Worm (Caenorhabditis elegans) whole organism, L3 larva: ENCODE measurements around the gene set-4.

Experiments
- R02D3.7 ChIP-seq: fragments of 150-350 bp; optimal IDR thresholded peaks from 2 replicates; lab custom pipeline; 2014; ENCODE audit warnings: missing biosample characterization, missing genetic modification characterization
- ZK546.5 ChIP-seq: sonication (generic microtip); optimal IDR thresholded peaks from 2 replicates; lab custom pipeline; 2017; ENCODE audit warnings: missing biosample characterization, missing genetic modification characterization
- ama-1 ChIP-seq: fragments of 150-350 bp; optimal IDR thresholded peaks from 2 replicates; lab custom pipeline; 2018
- ceh-16 ChIP-seq: sonication (generic microtip); optimal IDR thresholded peaks from 2 replicates; lab custom pipeline; 2017; ENCODE audit warnings: missing biosample characterization, missing genetic modification characterization
- ceh-9 ChIP-seq: sonication (generic microtip); optimal IDR thresholded peaks from 2 replicates; lab custom pipeline; 2018; ENCODE audit warnings: missing biosample characterization, missing genetic modification characterization
- egl-27 ChIP-seq: sonication (generic microtip); optimal IDR thresholded peaks from 4 replicates; lab custom pipeline; 2017; ENCODE audit warnings: missing biosample characterization, missing genetic modification reagents, missing genetic modification characterization
- egl-5 ChIP-seq: fragments of 150-350 bp; optimal IDR thresholded peaks from 2 replicates; lab custom pipeline; 2017; ENCODE audit warnings: missing biosample characterization, missing genetic modification reagents, missing genetic modification characterization, inconsistent platforms
- elt-1 ChIP-seq: fragments of 150-350 bp; optimal IDR thresholded peaks from 2 replicates; lab custom pipeline; 2014; ENCODE audit warnings: missing biosample characterization, missing genetic modification characterization
- elt-2 ChIP-seq: sonication (generic microtip); optimal IDR thresholded peaks from 2 replicates; lab custom pipeline; 2016; ENCODE audit warnings: missing genetic modification reagents, mild to moderate bottlenecking, missing genetic modification characterization, missing compliant biosample characterization
- elt-3 ChIP-seq, 3 experiments: fragments of 150-350 bp in 1 of 3; sonication (generic microtip) in 2 of 3; optimal IDR thresholded peaks; 2 replicates in 2 of 3; 4 replicates in 1 of 3; lab custom pipeline; 2014 to 2017; ENCODE audit warnings: missing biosample characterization in 3 of 3, missing genetic modification characterization in 3 of 3
- eor-1 ChIP-seq, 2 experiments: fragments of 150-350 bp; optimal IDR thresholded peaks; 2 replicates each; lab custom pipeline; 2014 to 2018; ENCODE audit warnings: missing biosample characterization in 2 of 2, missing genetic modification characterization in 2 of 2
- fkh-10 ChIP-seq: sonication (generic microtip); optimal IDR thresholded peaks from 2 replicates; lab custom pipeline; 2017; ENCODE audit warnings: missing biosample characterization, missing genetic modification reagents, missing genetic modification characterization
- fkh-2 ChIP-seq: fragments of 150-350 bp; optimal IDR thresholded peaks from 2 replicates; lab custom pipeline; 2014; ENCODE audit warnings: missing biosample characterization, missing genetic modification reagents, missing genetic modification characterization
- fos-1 ChIP-seq: fragments of 150-350 bp; optimal IDR thresholded peaks from 2 replicates; lab custom pipeline; 2014; ENCODE audit warnings: missing biosample characterization, missing genetic modification characterization
- hmg-11 ChIP-seq: sonication (generic microtip); optimal IDR thresholded peaks from 2 replicates; lab custom pipeline; 2016; ENCODE audit warnings: missing genetic modification characterization, missing compliant biosample characterization
- lin-15B ChIP-seq: fragments of 150-350 bp; optimal IDR thresholded peaks from 2 replicates; lab custom pipeline; 2014; ENCODE audit warnings: missing biosample characterization, missing genetic modification characterization
- lsy-12 ChIP-seq: sonication (generic microtip); optimal IDR thresholded peaks from 2 replicates; lab custom pipeline; 2016; ENCODE audit warnings: mild to moderate bottlenecking, missing genetic modification characterization, missing compliant biosample characterization
- mdl-1 ChIP-seq: fragments of 150-350 bp; optimal IDR thresholded peaks from 2 replicates; lab custom pipeline; 2014; ENCODE audit warnings: missing biosample characterization, missing genetic modification characterization
- mml-1 ChIP-seq: fragments of 150-350 bp; sonication (generic microtip); optimal IDR thresholded peaks from 3 replicates; lab custom pipeline; 2014; ENCODE audit warnings: missing biosample characterization, missing genetic modification characterization
- nfya-1 ChIP-seq: sonication (generic microtip); optimal IDR thresholded peaks from 2 replicates; lab custom pipeline; 2017; ENCODE audit warnings: missing genetic modification characterization, mild to moderate bottlenecking, missing compliant biosample characterization, antibody characterized with exemption, moderate library complexity; ENCODE audit not compliant: insufficient read depth
- nhr-11 ChIP-seq: fragments of 150-350 bp; optimal IDR thresholded peaks from 2 replicates; lab custom pipeline; 2014; ENCODE audit warnings: missing biosample characterization, missing genetic modification characterization
- nhr-12 ChIP-seq: fragments of 150-350 bp; optimal IDR thresholded peaks from 2 replicates; lab custom pipeline; 2014; ENCODE audit warnings: missing biosample characterization, missing genetic modification characterization
- nhr-23 ChIP-seq: fragments of 150-350 bp; optimal IDR thresholded peaks from 2 replicates; lab custom pipeline; 2014; ENCODE audit warnings: missing biosample characterization, missing genetic modification reagents, missing genetic modification characterization
- nhr-237 ChIP-seq: fragments of 150-350 bp; optimal IDR thresholded peaks from 2 replicates; lab custom pipeline; 2014; ENCODE audit warnings: missing biosample characterization, missing genetic modification characterization
- nhr-25 ChIP-seq: sonication (generic microtip); optimal IDR thresholded peaks from 2 replicates; lab custom pipeline; 2017; ENCODE audit warnings: missing biosample characterization, missing genetic modification characterization
- nhr-28 ChIP-seq: fragments of 150-350 bp; optimal IDR thresholded peaks from 2 replicates; lab custom pipeline; 2014; ENCODE audit warnings: missing biosample characterization, missing genetic modification characterization
- nhr-43 ChIP-seq: sonication (generic microtip); optimal IDR thresholded peaks from 2 replicates; lab custom pipeline; 2016; ENCODE audit warnings: mild to moderate bottlenecking, missing genetic modification characterization, missing compliant biosample characterization; ENCODE audit not compliant: poor library complexity, severe bottlenecking
- nhr-67 ChIP-seq: fragments of 150-350 bp; optimal IDR thresholded peaks from 2 replicates; lab custom pipeline; 2014; ENCODE audit warnings: missing biosample characterization, missing genetic modification characterization
- nhr-76 ChIP-seq: fragments of 150-350 bp; sonication (generic microtip); optimal IDR thresholded peaks from 5 replicates; lab custom pipeline; 2014; ENCODE audit warnings: missing biosample characterization, missing genetic modification characterization
- pha-4 ChIP-seq: fragments of 150-350 bp; optimal IDR thresholded peaks from 2 replicates; lab custom pipeline; 2014; ENCODE audit warnings: missing biosample characterization, missing genetic modification reagents, missing genetic modification characterization
- pqm-1 ChIP-seq: fragments of 150-350 bp; optimal IDR thresholded peaks from 2 replicates; lab custom pipeline; 2017; ENCODE audit warnings: missing biosample characterization, missing genetic modification characterization, inconsistent platforms
- sea-2 ChIP-seq: fragments of 150-350 bp; sonication (generic microtip); optimal IDR thresholded peaks from 4 replicates; lab custom pipeline; 2014; ENCODE audit warnings: missing biosample characterization, missing genetic modification reagents, missing genetic modification characterization
- skn-1 ChIP-seq: fragments of 150-350 bp; optimal IDR thresholded peaks from 2 replicates; lab custom pipeline; 2014; ENCODE audit warnings: missing biosample characterization, missing genetic modification characterization
- snpc-4 ChIP-seq: fragments of 150-350 bp; optimal IDR thresholded peaks from 2 replicates; lab custom pipeline; 2014; ENCODE audit warnings: missing biosample characterization, missing genetic modification characterization
- tbx-2 ChIP-seq: sonication (generic microtip); optimal IDR thresholded peaks from 2 replicates; lab custom pipeline; 2016; ENCODE audit warnings: mild to moderate bottlenecking, missing genetic modification characterization, missing compliant biosample characterization
- unc-39 ChIP-seq: sonication (generic microtip); optimal IDR thresholded peaks from 4 replicates; lab custom pipeline; 2017; ENCODE audit warnings: missing biosample characterization, missing genetic modification characterization
- unc-62 ChIP-seq: fragments of 150-350 bp; sonication (generic microtip); optimal IDR thresholded peaks from 4 replicates; lab custom pipeline; 2014; ENCODE audit warnings: missing biosample characterization, missing genetic modification reagents, missing genetic modification characterization
- ztf-11 ChIP-seq: fragments of 150-350 bp; optimal IDR thresholded peaks from 2 replicates; lab custom pipeline; 2014; ENCODE audit warnings: missing biosample characterization, missing genetic modification characterization
- ztf-4 ChIP-seq: fragments of 150-350 bp; optimal IDR thresholded peaks from 2 replicates; lab custom pipeline; 2014; ENCODE audit warnings: missing biosample characterization, missing genetic modification characterization

set-4 gene

DNA sequence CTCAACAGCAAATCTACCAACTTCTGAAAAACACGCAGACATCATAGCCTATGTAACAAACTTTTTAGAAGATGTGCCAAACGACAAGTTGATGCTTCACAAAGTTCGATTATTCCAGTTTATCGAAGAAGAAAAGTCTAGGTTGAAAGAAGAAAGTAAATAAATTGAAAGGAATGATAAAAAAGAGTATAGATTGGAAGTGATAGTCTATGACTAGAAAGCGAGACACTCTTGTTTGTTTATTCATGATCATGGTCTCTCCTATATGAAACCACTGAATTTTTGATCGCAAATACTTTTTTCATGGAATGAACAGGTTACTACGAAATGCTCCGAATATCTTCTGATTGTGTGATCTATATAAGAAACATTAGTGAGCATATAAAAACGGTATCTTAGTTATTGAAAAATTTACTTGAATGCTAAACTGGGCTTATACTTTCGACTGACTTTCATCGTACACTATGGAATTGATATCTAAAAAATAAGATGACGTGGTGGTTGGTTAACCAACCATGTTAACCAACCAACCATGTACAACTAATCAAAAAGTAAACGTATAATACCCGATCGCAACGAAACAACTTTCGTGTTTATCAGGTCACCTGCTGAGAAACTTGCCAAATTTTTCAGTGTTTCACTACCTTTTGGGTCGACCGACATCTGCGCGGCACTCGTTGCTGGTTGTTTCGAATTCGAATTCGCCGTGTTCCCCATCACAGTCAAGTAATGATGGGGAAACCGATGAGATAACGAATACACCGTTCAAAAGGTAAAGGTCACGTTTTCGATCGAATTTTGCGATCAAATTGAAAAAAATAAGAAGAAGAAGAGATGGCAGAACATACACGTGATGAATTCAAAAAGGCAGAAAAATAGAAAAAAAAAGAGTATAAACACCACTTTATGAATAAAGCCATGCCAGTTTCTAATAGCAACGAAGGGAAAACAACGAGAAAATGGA lies 14.3 kb upstream of the set-4 start, which contains the start of gene C32D5.8:
TSS of gene C32D5.8 (minus strand) at position 770 of the 964 bp plus-strand sequence.
- TF ChIP-seq pqm-1 (tag; lab: Kevin White, UChicago) (peak; percentile 23), nhr-25 (tag; lab: Kevin White, UChicago) (peak; percentile 81), pha-4 (tag; lab: Kevin White, UChicago) (peak; percentile 55), nhr-43 (tag; lab: Kevin White, UChicago) (peak; percentile 6), ceh-9 (tag; lab: Kevin White, UChicago) (no peak), nhr-237 (no peak), sea-2 (GFP tag; lab: Kevin White, UChicago) (no peak), elt-2 (tag; lab: Kevin White, UChicago) (peak; percentile 20), elt-1 (peak; percentile 58), fkh-10 (GFP tag; lab: Kevin White, UChicago) (no peak), snpc-4 (tag; lab: Kevin White, UChicago) (no peak), elt-3 (tag; optimal IDR thresholded peaks at IDR 0.05; lab: Kevin White, UChicago) (no peak), eor-1 (tag; optimal IDR thresholded peaks at IDR 0.05; lab: Kevin White, UChicago) (no peak), nfya-1 (no peak)

DNA sequence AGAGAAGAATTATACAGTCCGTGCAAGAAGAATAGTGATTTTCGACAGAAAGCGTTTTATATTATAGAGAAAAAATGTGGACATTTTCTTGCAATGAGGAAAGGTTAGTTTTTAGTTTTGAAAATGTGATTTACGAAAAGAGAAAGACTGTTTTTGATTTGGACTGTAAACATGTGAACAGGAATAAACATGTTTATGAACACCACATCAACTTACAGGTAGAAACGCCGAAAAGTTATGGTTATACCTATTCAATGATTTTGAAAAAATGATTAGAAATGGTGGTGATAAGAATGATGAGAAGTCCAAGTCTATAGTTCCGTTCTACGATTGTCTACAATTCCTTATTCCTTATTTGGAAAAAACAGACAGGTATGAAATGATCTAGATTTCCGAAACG lies 13.4 kb upstream of the set-4 start:
- no peak for TF ChIP-seq elt-1
- no peak for TF ChIP-seq fkh-10 (GFP tag; lab: Kevin White, UChicago)
- no peak for TF ChIP-seq ceh-9 (tag; lab: Kevin White, UChicago)
- no peak for TF ChIP-seq unc-62 (GFP tag; lab: Kevin White, UChicago)
- no peak for TF ChIP-seq elt-2 (tag; lab: Kevin White, UChicago)
- no peak for TF ChIP-seq ztf-11 (tag; lab: Kevin White, UChicago)
- TF ChIP-seq egl-27 (tag; lab: Kevin White, UChicago), result no peak
- TF ChIP-seq fos-1 (tag; lab: Kevin White, UChicago), result no peak
- no peak for TF ChIP-seq ZK546.5 (tag; lab: Kevin White, UChicago)
- no peak for TF ChIP-seq hmg-11 (tag; lab: Kevin White, UChicago)
- no peak for TF ChIP-seq sea-2 (GFP tag; lab: Kevin White, UChicago)
- no peak for TF ChIP-seq elt-3 (tag; optimal IDR thresholded peaks at IDR 0.05; lab: Kevin White, UChicago)
- TF ChIP-seq nhr-28, result no peak

ce11 chrII:6343893-6344292 lies 12.8 kb upstream of the set-4 start, which contains the start of gene txt-18:
TSS of gene txt-18 (plus strand) at chrII:6344072.
- TF ChIP-seq elt-3 (tag; optimal IDR thresholded peaks at IDR 0.05; lab: Kevin White, UChicago) (no peak), nhr-25 (tag; lab: Kevin White, UChicago) (peak; percentile 13), R02D3.7 (tag; lab: Kevin White, UChicago) (no peak), eor-1 (tag; optimal IDR thresholded peaks at IDR 0.05; lab: Kevin White, UChicago) (no peak), elt-2 (tag; lab: Kevin White, UChicago) (no peak), snpc-4 (tag; lab: Kevin White, UChicago) (no peak), fos-1 (tag; lab: Kevin White, UChicago) (no peak), lsy-12 (no peak), skn-1 (tag; lab: Kevin White, UChicago) (no peak), ceh-16 (tag; lab: Kevin White, UChicago) (no peak), mml-1 (tag; lab: Kevin White, UChicago) (no peak), fkh-2 (tag; lab: Kevin White, UChicago) (no peak), nfya-1 (peak; percentile 23), ama-1 (lab: Kevin White, UChicago) (no peak), elt-1 (no peak), egl-5 (tag; lab: Kevin White, UChicago) (no peak), unc-39 (tag; lab: Kevin White, UChicago) (no peak), nhr-237 (no peak), ztf-11 (tag; lab: Kevin White, UChicago) (no peak), lin-15B (no peak), ztf-4 (tag; lab: Kevin White, UChicago) (no peak), nhr-11 (no peak), tbx-2 (tag; lab: Kevin White, UChicago) (no peak), egl-27 (tag; lab: Kevin White, UChicago) (no peak), ZK546.5 (tag; lab: Kevin White, UChicago) (no peak), pha-4 (tag; lab: Kevin White, UChicago) (peak; percentile 81), nhr-67 (no peak), mdl-1 (tag; lab: Kevin White, UChicago) (no peak), nhr-76 (tag; lab: Kevin White, UChicago) (no peak), nhr-23 (tag; lab: Kevin White, UChicago) (peak; percentile 41), sea-2 (GFP tag; lab: Kevin White, UChicago) (no peak), nhr-12 (tag; lab: Kevin White, UChicago) (no peak), ceh-9 (tag; lab: Kevin White, UChicago) (no peak), hmg-11 (tag; lab: Kevin White, UChicago) (no peak)
